Worm (Caenorhabditis elegans) whole organism, L1 larva: Measurements from ENCODE around the gene btb-20.

Experiments
- C16A3.4 ChIP-seq: fragments of 150-350 bp; optimal IDR thresholded peaks from 2 replicates; lab custom pipeline; 2014; ENCODE audit warnings: missing biosample characterization, missing genetic modification characterization
- Y116A8C.19 ChIP-seq: sonication (generic microtip); optimal IDR thresholded peaks from 2 replicates; lab custom pipeline; 2016; ENCODE audit warnings: missing compliant biosample characterization, missing genetic modification characterization, borderline replicate concordance
- alr-1 ChIP-seq: fragments of 200-800 bp; sonication (Bioruptor generic); optimal IDR thresholded peaks from 2 replicates; lab custom pipeline; 2018; ENCODE audit warnings: borderline replicate concordance, mild to moderate bottlenecking, missing genetic modification characterization, missing compliant biosample characterization
- ceh-63 ChIP-seq: fragments of 200-800 bp; sonication (Bioruptor generic); optimal IDR thresholded peaks from 2 replicates; lab custom pipeline; 2018; ENCODE audit warnings: mild to moderate bottlenecking, missing genetic modification characterization, missing compliant biosample characterization
- ceh-8 ChIP-seq: fragments of 200-800 bp; sonication (Bioruptor generic); optimal IDR thresholded peaks from 2 replicates; lab custom pipeline; 2018; ENCODE audit warnings: mild to moderate bottlenecking, missing genetic modification characterization, moderate library complexity, missing compliant biosample characterization
- ceh-82 ChIP-seq, 3 experiments: fragments of 150-350 bp in 1 of 3; sonication (generic microtip) in 2 of 3; optimal IDR thresholded peaks; 2 replicates each; lab custom pipeline; 2014 to 2017; ENCODE audit warnings: missing biosample characterization in 3 of 3, missing genetic modification characterization in 3 of 3
- ceh-90 ChIP-seq: sonication (generic microtip); optimal IDR thresholded peaks from 2 replicates; lab custom pipeline; 2016; ENCODE audit warnings: missing genetic modification characterization, missing compliant biosample characterization
- ces-1 ChIP-seq: fragments of 150-350 bp; optimal IDR thresholded peaks from 2 replicates; lab custom pipeline; 2014; ENCODE audit warnings: missing biosample characterization, missing genetic modification reagents, missing genetic modification characterization
- dpl-1 ChIP-seq, 3 experiments: fragments of 150-350 bp in 2 of 3; sonication (generic microtip) in 1 of 3; optimal IDR thresholded peaks; 2 replicates each; lab custom pipeline; 2014 to 2017; ENCODE audit warnings: missing biosample characterization in 3 of 3, missing genetic modification characterization in 3 of 3, missing genetic modification reagents in 3 of 3
- dsc-1 ChIP-seq: sonication (generic microtip); optimal IDR thresholded peaks from 2 replicates; lab custom pipeline; 2016; ENCODE audit warnings: mild to moderate bottlenecking, missing genetic modification characterization, missing compliant biosample characterization
- efl-1 ChIP-seq, 4 experiments: fragments of 150-350 bp; optimal IDR thresholded peaks in 3 of 4; peaks in 1 of 4; 1 replicate in 1 of 4; 2 replicates in 3 of 4; lab custom pipeline; 2014; ENCODE audit warnings: missing biosample characterization in 2 of 4, missing genetic modification characterization in 2 of 4, missing genetic modification reagents in 2 of 4
- egl-13 ChIP-seq: sonication (generic microtip); optimal IDR thresholded peaks from 2 replicates; lab custom pipeline; 2016; ENCODE audit warnings: missing genotype, missing genetic modification reagents, missing genetic modification characterization, missing compliant biosample characterization
- elt-2 ChIP-seq: sonication (generic microtip); optimal IDR thresholded peaks from 2 replicates; lab custom pipeline; 2016; ENCODE audit warnings: missing genetic modification characterization, mild to moderate bottlenecking, inconsistent platforms, missing compliant biosample characterization, missing genetic modification reagents
- ets-5 ChIP-seq: fragments of 200-800 bp; sonication (Bioruptor generic); IDR thresholded peaks from 2 replicates; pipeline ENCODE4 v1.3.6; 2022; ENCODE audit warnings: missing genetic modification characterization, missing compliant biosample characterization
- fkh-10 ChIP-seq: sonication (generic microtip); optimal IDR thresholded peaks from 2 replicates; lab custom pipeline; 2017; ENCODE audit warnings: missing biosample characterization, missing genetic modification reagents, missing genetic modification characterization
- fkh-4 ChIP-seq: sonication (generic microtip); optimal IDR thresholded peaks from 2 replicates; lab custom pipeline; 2016; ENCODE audit warnings: missing compliant biosample characterization, missing genetic modification characterization, borderline replicate concordance
- grh-1 ChIP-seq: fragments of 200-800 bp; sonication (Bioruptor generic); IDR thresholded peaks from 2 replicates; pipeline ENCODE4 v1.3.6; 2022; ENCODE audit warnings: missing genetic modification reagents, missing genetic modification characterization, missing compliant biosample characterization
- hlh-17 ChIP-seq: fragments of 200-800 bp; sonication (Bioruptor generic); optimal IDR thresholded peaks from 2 replicates; lab custom pipeline; 2018; ENCODE audit warnings: missing genetic modification characterization, mild to moderate bottlenecking, missing compliant biosample characterization, moderate library complexity, borderline replicate concordance
- lin-15B ChIP-seq: fragments of 150-350 bp; sonication (generic microtip); optimal IDR thresholded peaks from 3 replicates; lab custom pipeline; 2014; ENCODE audit warnings: missing biosample characterization, missing genetic modification characterization
- lin-35 ChIP-seq, 2 experiments: fragments of 150-350 bp; optimal IDR thresholded peaks; 2 replicates each; lab custom pipeline; 2014; ENCODE audit warnings: missing biosample characterization in 2 of 2, missing genetic modification characterization in 2 of 2, missing genetic modification reagents in 2 of 2
- mab-9 ChIP-seq: fragments of 200-800 bp; sonication (Bioruptor generic); IDR thresholded peaks from 2 replicates; pipeline ENCODE4 v1.3.6; 2022; ENCODE audit warnings: missing genetic modification reagents, missing genetic modification characterization, missing compliant biosample characterization
- nhr-11 ChIP-seq: fragments of 150-350 bp; optimal IDR thresholded peaks from 2 replicates; lab custom pipeline; 2014; ENCODE audit warnings: missing biosample characterization, missing genetic modification characterization
- nhr-12 ChIP-seq: sonication (generic microtip); optimal IDR thresholded peaks from 2 replicates; lab custom pipeline; 2017; ENCODE audit warnings: missing biosample characterization, missing genetic modification characterization
- nhr-19 ChIP-seq: fragments of 200-800 bp; sonication (Bioruptor generic); conservative IDR thresholded peaks from 2 replicates; pipeline ENCODE4 v1.3.6; 2022; ENCODE audit warnings: missing genetic modification characterization, missing compliant biosample characterization
- nhr-20 ChIP-seq: sonication (generic microtip); optimal IDR thresholded peaks from 2 replicates; lab custom pipeline; 2016; ENCODE audit warnings: mild to moderate bottlenecking, missing genetic modification characterization, missing compliant biosample characterization
- nhr-237 ChIP-seq: fragments of 150-350 bp; optimal IDR thresholded peaks from 2 replicates; lab custom pipeline; 2014; ENCODE audit warnings: missing biosample characterization, missing genetic modification characterization
- nhr-76 ChIP-seq: sonication (generic microtip); optimal IDR thresholded peaks from 2 replicates; lab custom pipeline; 2017; ENCODE audit warnings: missing biosample characterization, missing genetic modification characterization
- snpc-4 ChIP-seq: fragments of 150-350 bp; optimal IDR thresholded peaks from 2 replicates; lab custom pipeline; 2014; ENCODE audit warnings: missing biosample characterization, missing genetic modification characterization
- snu-23 ChIP-seq: sonication (generic microtip); optimal IDR thresholded peaks from 2 replicates; lab custom pipeline; 2016; ENCODE audit warnings: missing genetic modification characterization, missing compliant biosample characterization
- sptf-1 ChIP-seq: fragments of 150-350 bp; optimal IDR thresholded peaks from 2 replicates; lab custom pipeline; 2014; ENCODE audit warnings: missing biosample characterization, missing genetic modification characterization
- swsn-7 ChIP-seq: sonication (generic microtip); optimal IDR thresholded peaks from 2 replicates; lab custom pipeline; 2016; ENCODE audit warnings: missing genetic modification characterization, missing compliant biosample characterization
- tlp-1 ChIP-seq: fragments of 150-350 bp; optimal IDR thresholded peaks from 2 replicates; lab custom pipeline; 2014; ENCODE audit warnings: missing biosample characterization, missing genetic modification characterization
- unc-86 ChIP-seq: sonication (generic microtip); optimal IDR thresholded peaks from 2 replicates; lab custom pipeline; 2016; ENCODE audit warnings: missing genetic modification characterization, missing compliant biosample characterization
- unc-98 ChIP-seq: fragments of 200-800 bp; sonication (Bioruptor generic); IDR thresholded peaks from 2 replicates; pipeline ENCODE4 v1.3.6; 2022; ENCODE audit warnings: missing genetic modification characterization, missing compliant biosample characterization
- vab-15 ChIP-seq: sonication (generic microtip); optimal IDR thresholded peaks from 2 replicates; lab custom pipeline; 2017; ENCODE audit warnings: missing genotype, mild to moderate bottlenecking, missing genetic modification characterization, missing compliant biosample characterization
- ztf-4 ChIP-seq: fragments of 150-350 bp; optimal IDR thresholded peaks from 2 replicates; lab custom pipeline; 2014; ENCODE audit warnings: missing biosample characterization, missing genetic modification characterization

Gene btb-20

ce11 chrII:14555019-14555418, 31.7 kb upstream of the btb-20 start:
- no peak for TF ChIP-seq nhr-76 (tag; lab: Kevin White, UChicago)
- TF ChIP-seq hlh-17 (GFP tag; lab: Kevin White, UChicago), result no peak
- no peak for TF ChIP-seq nhr-12 (tag; lab: Kevin White, UChicago)
- TF ChIP-seq ztf-4 (tag; lab: Kevin White, UChicago), result no peak
- TF ChIP-seq tlp-1 (tag; lab: Kevin White, UChicago), result no peak
- no peak for TF ChIP-seq snu-23
- TF ChIP-seq vab-15 (tag; lab: Kevin White, UChicago), result no peak
- TF ChIP-seq fkh-10 (GFP tag; lab: Kevin White, UChicago), result peak; percentile 55

ce11 chrII:14550613-14551012, 27.3 kb upstream of the btb-20 start, which contains the start of gene nlp-41:
Gene nlp-41, plus strand, starts transcription at chrII:14550913.
- TF ChIP-seq fkh-4 (tag; lab: Kevin White, UChicago) (no peak), nhr-20 (tag; lab: Kevin White, UChicago) (no peak), ces-1 (no peak), ceh-8 (GFP tag; lab: Kevin White, UChicago) (no peak), snpc-4 (no peak), Y116A8C.19 (tag; lab: Kevin White, UChicago) (no peak), nhr-237 (tag; lab: Kevin White, UChicago) (no peak), C16A3.4 (no peak), lin-15B (tag; lab: Kevin White, UChicago) (no peak), alr-1 (no peak)

- TF ChIP-seq nhr-19 (GFP tag; lab: Robert Waterston, UW) (no peak), mab-9 (GFP tag; lab: Robert Waterston, UW) (no peak), sptf-1 (tag; lab: Kevin White, UChicago) (no peak), nhr-12 (tag; lab: Kevin White, UChicago) (no peak), dsc-1 (tag; lab: Kevin White, UChicago) (peak; percentile 81), ces-1 (no peak), egl-13 (tag; lab: Kevin White, UChicago) (peak; percentile 28), unc-98 (GFP tag; lab: Robert Waterston, UW) (no peak), swsn-7 (tag; lab: Kevin White, UChicago) (no peak), dpl-1 (GFP tag; optimal IDR thresholded peaks at IDR 0.05; lab: Kevin White, UChicago) (no peak), ceh-90 (tag; lab: Kevin White, UChicago) (no peak)
- TF ChIP-seq, all 84 proteins: peak for 2
These were observed 25.4 kb upstream of the btb-20 start, which contains the start of gene gcy-29 for ce11 chrII:14548691-14549090. Gene gcy-29, minus strand, starts transcription at chrII:14548791.

- no peak for TF ChIP-seq lin-35 (GFP tag; optimal IDR thresholded peaks at IDR 0.05; lab: Kevin White, UChicago)
- TF ChIP-seq elt-2 (tag; lab: Kevin White, UChicago), result peak; percentile 12
- TF ChIP-seq, all 84 proteins: peak for 1
These were observed 17.2 kb upstream of the btb-20 start for ce11 chrII:14540551-14540950.

- TF ChIP-seq grh-1, result no peak
- no peak for TF ChIP-seq efl-1 (optimal IDR thresholded peaks at IDR 0.05; lab: Kevin White, UChicago)
- TF ChIP-seq efl-1 (GFP tag; optimal IDR thresholded peaks at IDR 0.05 in 1 of 2; lab: Kevin White, UChicago), result peak in 1 of 2 experiments; percentile 51
These were observed 14.4 kb upstream of the btb-20 start, which contains the start of the genes clec-147 and C04H5.7 for ce11 chrII:14537728-14538127. Gene clec-147, minus strand, starts transcription at chrII:14537828. Gene C04H5.7, plus strand, starts transcription at chrII:14537946.

- TF ChIP-seq elt-2 (tag; lab: Kevin White, UChicago), result no peak
- no peak for TF ChIP-seq ets-5 (GFP tag; lab: Robert Waterston, UW)
- TF ChIP-seq ceh-82 (tag; optimal IDR thresholded peaks at IDR 0.05; lab: Kevin White, UChicago), result no peak
- no peak for TF ChIP-seq ceh-63 (GFP tag; lab: Kevin White, UChicago)
- TF ChIP-seq unc-86, result no peak
- TF ChIP-seq nhr-11 (tag; lab: Kevin White, UChicago), result no peak
These were observed 10.7 kb upstream of the btb-20 start, which contains the start of gene C04H5.1 for ce11 chrII:14534000-14534399. Gene C04H5.1, plus strand, starts transcription at chrII:14534300.
